Worm (Caenorhabditis elegans) whole organism, L1 larva: ENCODE measurements around the gene mrps-10.

Experiments
- C34B4.2 ChIP-seq: sonication (generic microtip); optimal IDR thresholded peaks from 2 replicates; lab custom pipeline; 2017; ENCODE audit warnings: mild to moderate bottlenecking, missing genetic modification characterization, missing compliant biosample characterization
- aha-1 ChIP-seq: fragments of 150-350 bp; optimal IDR thresholded peaks from 2 replicates; lab custom pipeline; 2014; ENCODE audit warnings: missing biosample characterization, missing genetic modification characterization
- aly-2 ChIP-seq: fragments of 150-350 bp; optimal IDR thresholded peaks from 2 replicates; lab custom pipeline; 2014; ENCODE audit warnings: missing biosample characterization, missing genetic modification characterization
- blmp-1 ChIP-seq: fragments of 150-350 bp; optimal IDR thresholded peaks from 2 replicates; lab custom pipeline; 2014; ENCODE audit warnings: missing biosample characterization, missing genetic modification characterization
- ceh-63 ChIP-seq: fragments of 200-800 bp; sonication (Bioruptor generic); optimal IDR thresholded peaks from 2 replicates; lab custom pipeline; 2018; ENCODE audit warnings: mild to moderate bottlenecking, missing genetic modification characterization, missing compliant biosample characterization
- ceh-8 ChIP-seq: fragments of 200-800 bp; sonication (Bioruptor generic); optimal IDR thresholded peaks from 2 replicates; lab custom pipeline; 2018; ENCODE audit warnings: mild to moderate bottlenecking, missing genetic modification characterization, moderate library complexity, missing compliant biosample characterization
- ceh-90 ChIP-seq: sonication (generic microtip); optimal IDR thresholded peaks from 2 replicates; lab custom pipeline; 2016; ENCODE audit warnings: missing genetic modification characterization, missing compliant biosample characterization
- ces-1 ChIP-seq: fragments of 150-350 bp; optimal IDR thresholded peaks from 2 replicates; lab custom pipeline; 2014; ENCODE audit warnings: missing biosample characterization, missing genetic modification reagents, missing genetic modification characterization
- dpl-1 ChIP-seq, 3 experiments: fragments of 150-350 bp in 2 of 3; sonication (generic microtip) in 1 of 3; optimal IDR thresholded peaks; 2 replicates each; lab custom pipeline; 2014 to 2017; ENCODE audit warnings: missing biosample characterization in 3 of 3, missing genetic modification characterization in 3 of 3, missing genetic modification reagents in 3 of 3
- dsc-1 ChIP-seq: sonication (generic microtip); optimal IDR thresholded peaks from 2 replicates; lab custom pipeline; 2016; ENCODE audit warnings: mild to moderate bottlenecking, missing genetic modification characterization, missing compliant biosample characterization
- efl-3 ChIP-seq: fragments of 200-800 bp; sonication (Bioruptor generic); optimal IDR thresholded peaks from 2 replicates; lab custom pipeline; 2018; ENCODE audit warnings: mild to moderate bottlenecking, missing genetic modification characterization, missing compliant biosample characterization
- egl-27 ChIP-seq, 2 experiments: fragments of 150-350 bp in 1 of 2; sonication (generic microtip); optimal IDR thresholded peaks; 3 replicates each; lab custom pipeline; 2017 to 2018; ENCODE audit warnings: missing biosample characterization in 2 of 2, missing genetic modification characterization in 2 of 2, missing genetic modification reagents in 2 of 2
- elt-2 ChIP-seq: sonication (generic microtip); optimal IDR thresholded peaks from 2 replicates; lab custom pipeline; 2016; ENCODE audit warnings: missing genetic modification characterization, mild to moderate bottlenecking, inconsistent platforms, missing compliant biosample characterization, missing genetic modification reagents
- elt-3 ChIP-seq, 6 experiments: fragments of 150-350 bp in 1 of 6; sonication (generic microtip); optimal IDR thresholded peaks; 2 replicates each; lab custom pipeline; 2017 to 2018; ENCODE audit warnings: missing biosample characterization in 6 of 6, missing genetic modification characterization in 6 of 6, inconsistent platforms in 1 of 6
- ets-5 ChIP-seq: fragments of 200-800 bp; sonication (Bioruptor generic); IDR thresholded peaks from 2 replicates; pipeline ENCODE4 v1.3.6; 2022; ENCODE audit warnings: missing genetic modification characterization, missing compliant biosample characterization
- fkh-10 ChIP-seq: sonication (generic microtip); optimal IDR thresholded peaks from 2 replicates; lab custom pipeline; 2017; ENCODE audit warnings: missing biosample characterization, missing genetic modification reagents, missing genetic modification characterization
- fkh-4 ChIP-seq: sonication (generic microtip); optimal IDR thresholded peaks from 2 replicates; lab custom pipeline; 2016; ENCODE audit warnings: missing compliant biosample characterization, missing genetic modification characterization, borderline replicate concordance
- fkh-8 ChIP-seq: sonication (generic microtip); optimal IDR thresholded peaks from 2 replicates; lab custom pipeline; 2016; ENCODE audit warnings: mild to moderate bottlenecking, missing genetic modification characterization, missing compliant biosample characterization
- grh-1 ChIP-seq: fragments of 200-800 bp; sonication (Bioruptor generic); IDR thresholded peaks from 2 replicates; pipeline ENCODE4 v1.3.6; 2022; ENCODE audit warnings: missing genetic modification reagents, missing genetic modification characterization, missing compliant biosample characterization
- hlh-17 ChIP-seq: fragments of 200-800 bp; sonication (Bioruptor generic); optimal IDR thresholded peaks from 2 replicates; lab custom pipeline; 2018; ENCODE audit warnings: missing genetic modification characterization, mild to moderate bottlenecking, missing compliant biosample characterization, moderate library complexity, borderline replicate concordance
- hpl-2 ChIP-seq: fragments of 150-350 bp; optimal IDR thresholded peaks from 2 replicates; lab custom pipeline; 2014; ENCODE audit warnings: missing biosample characterization, missing genetic modification reagents, missing genetic modification characterization
- jun-1 ChIP-seq: fragments of 150-350 bp; optimal IDR thresholded peaks from 2 replicates; lab custom pipeline; 2014; ENCODE audit warnings: missing biosample characterization, missing genetic modification reagents, missing genetic modification characterization
- lin-15B ChIP-seq: fragments of 150-350 bp; sonication (generic microtip); optimal IDR thresholded peaks from 3 replicates; lab custom pipeline; 2014; ENCODE audit warnings: missing biosample characterization, missing genetic modification characterization
- lir-3 ChIP-seq: sonication (generic microtip); optimal IDR thresholded peaks from 2 replicates; lab custom pipeline; 2016; ENCODE audit warnings: mild to moderate bottlenecking, missing genetic modification characterization, moderate library complexity, missing compliant biosample characterization; ENCODE audit not compliant: poor library complexity
- lsy-2 ChIP-seq, 2 experiments: fragments of 150-350 bp; optimal IDR thresholded peaks; 2 replicates each; lab custom pipeline; 2014; ENCODE audit warnings: missing biosample characterization in 2 of 2, missing genetic modification characterization in 2 of 2
- mab-9 ChIP-seq: fragments of 200-800 bp; sonication (Bioruptor generic); IDR thresholded peaks from 2 replicates; pipeline ENCODE4 v1.3.6; 2022; ENCODE audit warnings: missing genetic modification reagents, missing genetic modification characterization, missing compliant biosample characterization
- mdl-1 ChIP-seq, 2 experiments: fragments of 150-350 bp; optimal IDR thresholded peaks; 2 replicates each; lab custom pipeline; 2014 to 2017; ENCODE audit warnings: missing biosample characterization in 2 of 2, missing genetic modification characterization in 2 of 2, inconsistent platforms in 1 of 2
- mef-2 ChIP-seq: fragments of 150-350 bp; optimal IDR thresholded peaks from 2 replicates; lab custom pipeline; 2014; ENCODE audit warnings: missing biosample characterization, missing genetic modification characterization
- nhr-11 ChIP-seq: fragments of 150-350 bp; optimal IDR thresholded peaks from 2 replicates; lab custom pipeline; 2014; ENCODE audit warnings: missing biosample characterization, missing genetic modification characterization
- nhr-12 ChIP-seq: sonication (generic microtip); optimal IDR thresholded peaks from 2 replicates; lab custom pipeline; 2017; ENCODE audit warnings: missing biosample characterization, missing genetic modification characterization
- nhr-19 ChIP-seq: fragments of 200-800 bp; sonication (Bioruptor generic); conservative IDR thresholded peaks from 2 replicates; pipeline ENCODE4 v1.3.6; 2022; ENCODE audit warnings: missing genetic modification characterization, missing compliant biosample characterization
- nhr-28 ChIP-seq: fragments of 150-350 bp; optimal IDR thresholded peaks from 2 replicates; lab custom pipeline; 2014; ENCODE audit warnings: missing biosample characterization, missing genetic modification characterization
- nhr-77 ChIP-seq: fragments of 150-350 bp; optimal IDR thresholded peaks from 2 replicates; lab custom pipeline; 2014; ENCODE audit warnings: missing biosample characterization, missing genetic modification characterization
- nhr-84 ChIP-seq: sonication (generic microtip); optimal IDR thresholded peaks from 2 replicates; lab custom pipeline; 2017; ENCODE audit warnings: missing biosample characterization, missing genetic modification characterization
- nhr-90 ChIP-seq: sonication (generic microtip); optimal IDR thresholded peaks from 2 replicates; lab custom pipeline; 2016; ENCODE audit warnings: mild to moderate bottlenecking, missing genetic modification characterization, missing compliant biosample characterization; ENCODE audit not compliant: poor library complexity
- pag-3 ChIP-seq: sonication (generic microtip); optimal IDR thresholded peaks from 2 replicates; lab custom pipeline; 2017; ENCODE audit warnings: missing genetic modification characterization, mild to moderate bottlenecking, missing compliant biosample characterization, antibody characterized with exemption, borderline replicate concordance; ENCODE audit not compliant: insufficient read depth
- skn-1 ChIP-seq: fragments of 150-350 bp; optimal IDR thresholded peaks from 2 replicates; lab custom pipeline; 2014; ENCODE audit warnings: missing biosample characterization, missing genetic modification characterization
- snpc-4 ChIP-seq: fragments of 150-350 bp; optimal IDR thresholded peaks from 2 replicates; lab custom pipeline; 2014; ENCODE audit warnings: missing biosample characterization, missing genetic modification characterization
- sup-37 ChIP-seq: fragments of 200-800 bp; sonication (Bioruptor generic); optimal IDR thresholded peaks from 2 replicates; lab custom pipeline; 2018; ENCODE audit warnings: mild to moderate bottlenecking, missing genetic modification characterization, missing compliant biosample characterization
- tbx-2 ChIP-seq: sonication (generic microtip); optimal IDR thresholded peaks from 2 replicates; lab custom pipeline; 2016; ENCODE audit warnings: missing genetic modification characterization, missing compliant biosample characterization
- tlp-1 ChIP-seq: fragments of 150-350 bp; optimal IDR thresholded peaks from 2 replicates; lab custom pipeline; 2014; ENCODE audit warnings: missing biosample characterization, missing genetic modification characterization
- unc-30 ChIP-seq: sonication (generic microtip); optimal IDR thresholded peaks from 2 replicates; lab custom pipeline; 2017; ENCODE audit warnings: missing biosample characterization, missing genetic modification characterization
- unc-62 ChIP-seq: fragments of 150-350 bp; optimal IDR thresholded peaks from 2 replicates; lab custom pipeline; 2014; ENCODE audit warnings: missing biosample characterization, missing genetic modification reagents, missing genetic modification characterization
- unc-98 ChIP-seq: fragments of 200-800 bp; sonication (Bioruptor generic); IDR thresholded peaks from 2 replicates; pipeline ENCODE4 v1.3.6; 2022; ENCODE audit warnings: missing genetic modification characterization, missing compliant biosample characterization
- xbp-1 ChIP-seq: sonication (generic microtip); optimal IDR thresholded peaks from 2 replicates; lab custom pipeline; 2016; ENCODE audit warnings: missing genetic modification characterization, missing compliant biosample characterization
- zag-1 ChIP-seq: fragments of 150-350 bp; optimal IDR thresholded peaks from 2 replicates; lab custom pipeline; 2014; ENCODE audit warnings: missing biosample characterization, missing genetic modification characterization
- ztf-4 ChIP-seq: fragments of 150-350 bp; optimal IDR thresholded peaks from 2 replicates; lab custom pipeline; 2014; ENCODE audit warnings: missing biosample characterization, missing genetic modification characterization

Gene mrps-10

ce11 chrIII:12904987-12905541, 21.3 kb upstream of the mrps-10 start, which contains the start of gene cox-5A (continued):
- TF ChIP-seq dpl-1 (GFP tag; optimal IDR thresholded peaks at IDR 0.05; lab: Kevin White, UChicago): peak; percentile 100
- peak; percentile 95 for TF ChIP-seq fkh-4 (tag; lab: Kevin White, UChicago)
- TF ChIP-seq nhr-11 (tag; lab: Kevin White, UChicago): peak; percentile 94
- peak; percentile 100 for TF ChIP-seq lsy-2 (tag; optimal IDR thresholded peaks at IDR 0.05; lab: Kevin White, UChicago)
- TF ChIP-seq ceh-63: peak; percentile 83
- peak; percentile 99 for TF ChIP-seq xbp-1 (tag; lab: Kevin White, UChicago)
- peak; percentile 94 for TF ChIP-seq snpc-4
- peak; percentile 61 for TF ChIP-seq nhr-12 (tag; lab: Kevin White, UChicago)
- peak; percentile 96 for TF ChIP-seq elt-2 (tag; lab: Kevin White, UChicago)
- TF ChIP-seq elt-3 (tag; optimal IDR thresholded peaks at IDR 0.05; lab: Kevin White, UChicago): peak in 5 of 6 experiments; percentile 83 to 99 (median 97)
- peak; percentile 98 for TF ChIP-seq fkh-10
- peak; percentile 100 for TF ChIP-seq fkh-8 (tag; lab: Kevin White, UChicago)
- TF ChIP-seq lin-15B (tag; lab: Kevin White, UChicago): peak; percentile 95
- TF ChIP-seq egl-27 (tag; optimal IDR thresholded peaks at IDR 0.05; lab: Kevin White, UChicago): peak; percentile 60 to 73
- peak; percentile 99 for TF ChIP-seq ceh-8 (GFP tag; lab: Kevin White, UChicago)
- peak; percentile 99 for TF ChIP-seq jun-1
- peak; percentile 98 for TF ChIP-seq grh-1
- TF ChIP-seq skn-1: peak; percentile 93
- peak; percentile 64 to 96 for TF ChIP-seq mdl-1 (tag; optimal IDR thresholded peaks at IDR 0.05; lab: Kevin White, UChicago)
- 0 out of 2 replicates have a peak, but pooled peaks have one; percentile 55 for TF ChIP-seq ets-5 (GFP tag; lab: Robert Waterston, UW)
- TF ChIP-seq nhr-90 (tag; lab: Kevin White, UChicago): peak; percentile 99
- peak; percentile 92 for TF ChIP-seq unc-98 (GFP tag; lab: Robert Waterston, UW)
- peak; percentile 100 for TF ChIP-seq dsc-1 (tag; lab: Kevin White, UChicago)
- peak; percentile 100 for TF ChIP-seq tbx-2 (tag; lab: Kevin White, UChicago)
- peak; percentile 86 for TF ChIP-seq blmp-1 (tag; lab: Kevin White, UChicago)
- TF ChIP-seq ztf-4: peak; percentile 99
- peak; percentile 76 for TF ChIP-seq unc-30 (tag; lab: Kevin White, UChicago)
- TF ChIP-seq aly-2 (tag; lab: Kevin White, UChicago): peak; percentile 98
- TF ChIP-seq pag-3 (tag; lab: Kevin White, UChicago): peak; percentile 79
- TF ChIP-seq mef-2 (tag; lab: Kevin White, UChicago): peak; percentile 95
- no peak for TF ChIP-seq ces-1 (GFP tag; lab: Kevin White, UChicago)
- TF ChIP-seq aha-1 (tag; lab: Kevin White, UChicago): peak; percentile 96
- peak; percentile 36 for TF ChIP-seq hlh-17 (GFP tag; lab: Kevin White, UChicago)
- TF ChIP-seq mab-9 (GFP tag; lab: Robert Waterston, UW): peak; percentile 99
- TF ChIP-seq zag-1 (tag; lab: Kevin White, UChicago): peak; percentile 94
- TF ChIP-seq sup-37: peak; percentile 99
- TF ChIP-seq nhr-77 (tag; lab: Kevin White, UChicago): peak; percentile 98
- TF ChIP-seq tlp-1 (tag; lab: Kevin White, UChicago): no peak
- peak; percentile 77 for TF ChIP-seq nhr-84 (tag; lab: Kevin White, UChicago)
- peak; percentile 70 for TF ChIP-seq ceh-90 (tag; lab: Kevin White, UChicago)
- peak; percentile 93 for TF ChIP-seq hpl-2 (GFP tag; lab: Kevin White, UChicago)
- peak; percentile 89 for TF ChIP-seq unc-62 (GFP tag; lab: Kevin White, UChicago)
- peak; percentile 93 for TF ChIP-seq efl-3 (GFP tag; lab: Kevin White, UChicago)
- peak; percentile 52 for TF ChIP-seq nhr-28 (tag; lab: Kevin White, UChicago)
- TF ChIP-seq nhr-19 (GFP tag; lab: Robert Waterston, UW): peak; percentile 99
- TF ChIP-seq lir-3 (tag; lab: Kevin White, UChicago): peak; percentile 94
- peak; percentile 95 for TF ChIP-seq C34B4.2 (tag; lab: Kevin White, UChicago)
